Fruit fly (Drosophila melanogaster) whole organism, pupa: ENCODE data around the gene Nt5a.

ENCODE experiments used
- CG4496 ChIP-seq: fragments of 200-800 bp; sonication (Bioruptor generic); IDR thresholded peaks from 3 replicates; pipeline ENCODE4 v1.3.6; 2022; ENCODE audit warnings: missing biosample characterization, missing genetic modification characterization
- CG8159 ChIP-seq: fragments of 200-800 bp; sonication (Bioruptor generic); optimal IDR thresholded peaks from 3 replicates; lab custom pipeline; 2018; ENCODE audit warnings: missing biosample characterization, mild to moderate bottlenecking, missing genetic modification characterization, moderate library complexity
- CG9948 ChIP-seq: fragments of 200-800 bp; sonication (Bioruptor generic); optimal IDR thresholded peaks from 2 replicates; lab custom pipeline; 2018; ENCODE audit warnings: missing biosample characterization, mild to moderate bottlenecking, missing genetic modification characterization, moderate library complexity
- EcR ChIP-seq: fragments of 200-800 bp; sonication (Bioruptor generic); optimal IDR thresholded peaks from 3 replicates; lab custom pipeline; 2019; ENCODE audit warnings: missing biosample characterization, missing genetic modification characterization, mild to moderate bottlenecking, moderate library complexity, missing genetic modification reagents
- Pif1B ChIP-seq: fragments of 200-800 bp; sonication (Bioruptor generic); optimal IDR thresholded peaks from 3 replicates; lab custom pipeline; 2016; ENCODE audit warnings: missing biosample characterization, missing genetic modification characterization

- TF ChIP-seq CG9948 (tag; lab: Kevin White, UChicago) (no peak), Pif1B (GFP tag; lab: Kevin White, UChicago) (no peak), CG4496 (no peak), CG8159 (tag; lab: Kevin White, UChicago) (no peak), EcR (GFP tag; lab: Kevin White, UChicago) (no peak)
These were observed 18.4 kb upstream of the Nt5a start for dm6 chr3L:1325626-1325937.
